Worm (Caenorhabditis elegans) whole organism, late embryonic: ENCODE data around the gene snf-9.

ENCODE experiments used
- ceh-19 ChIP-seq: fragments of 200-800 bp; sonication (Bioruptor generic); optimal IDR thresholded peaks from 2 replicates; lab custom pipeline; 2018; ENCODE audit warnings: mild to moderate bottlenecking, missing genetic modification characterization, missing compliant biosample characterization
- che-1 ChIP-seq: sonication (generic microtip); optimal IDR thresholded peaks from 2 replicates; lab custom pipeline; 2016; ENCODE audit warnings: mild to moderate bottlenecking, missing genetic modification characterization, missing compliant biosample characterization
- sox-2 ChIP-seq: fragments of 200-800 bp; sonication (Bioruptor generic); IDR thresholded peaks from 2 replicates; pipeline ENCODE4 v1.3.6; 2022; ENCODE audit warnings: missing genetic modification reagents, missing genetic modification characterization, missing compliant biosample characterization
- ttx-3 ChIP-seq: sonication (generic microtip); optimal IDR thresholded peaks from 2 replicates; lab custom pipeline; 2016; ENCODE audit warnings: missing genetic modification reagents, missing genetic modification characterization, missing compliant biosample characterization
- unc-3 ChIP-seq, 2 experiments: fragments of 200-800 bp in 1 of 2; sonication (Bioruptor generic) in 1 of 2; sonication (generic microtip) in 1 of 2; conservative IDR thresholded peaks in 1 of 2; optimal IDR thresholded peaks in 1 of 2; 2 replicates each; pipeline versions ENCODE4 v1.3.6 to Lab custom; 2016 to 2022; ENCODE audit warnings: missing compliant biosample characterization in 2 of 2, missing genetic modification characterization in 2 of 2, missing genetic modification reagents in 1 of 2

- TF ChIP-seq che-1 (tag; lab: Kevin White, UChicago) = no peak
- no peak for TF ChIP-seq ceh-19 (GFP tag; lab: Kevin White, UChicago)
- TF ChIP-seq unc-3 (GFP tag; conservative IDR thresholded peaks at IDR 0.05; lab: Robert Waterston, UW) = no peak
- no peak for TF ChIP-seq unc-3 (tag; optimal IDR thresholded peaks at IDR 0.05; lab: Kevin White, UChicago)
- no peak for TF ChIP-seq sox-2 (GFP tag; lab: Robert Waterston, UW)
- TF ChIP-seq ttx-3 = no peak
Observed at ce11 chrIV:17338920-17339510, 27.1 kb downstream of the snf-9 start, which contains the start of gene C49C3.10.
